Worm (Caenorhabditis elegans) whole organism, L1 larva: ENCODE results near the gene T21C9.9.

ENCODE experiments used
- C34B4.2 ChIP-seq: sonication (generic microtip); optimal IDR thresholded peaks from 2 replicates; lab custom pipeline; 2017; ENCODE audit warnings: mild to moderate bottlenecking, missing genetic modification characterization, missing compliant biosample characterization
- F16B12.6 ChIP-seq: fragments of 150-350 bp; optimal IDR thresholded peaks from 2 replicates; lab custom pipeline; 2014; ENCODE audit warnings: missing biosample characterization, missing genetic modification characterization
- Y116A8C.19 ChIP-seq: sonication (generic microtip); optimal IDR thresholded peaks from 2 replicates; lab custom pipeline; 2016; ENCODE audit warnings: missing compliant biosample characterization, missing genetic modification characterization, borderline replicate concordance
- ama-1 ChIP-seq: fragments of 150-350 bp; optimal IDR thresholded peaks from 2 replicates; lab custom pipeline; 2014
- blmp-1 ChIP-seq: fragments of 150-350 bp; optimal IDR thresholded peaks from 2 replicates; lab custom pipeline; 2014; ENCODE audit warnings: missing biosample characterization, missing genetic modification characterization
- ceh-88 ChIP-seq: fragments of 200-800 bp; sonication (Bioruptor generic); IDR thresholded peaks from 2 replicates; pipeline ENCODE4 v1.3.6; 2022; ENCODE audit warnings: missing genetic modification characterization, missing compliant biosample characterization
- ceh-90 ChIP-seq: sonication (generic microtip); optimal IDR thresholded peaks from 2 replicates; lab custom pipeline; 2016; ENCODE audit warnings: missing genetic modification characterization, missing compliant biosample characterization
- dsc-1 ChIP-seq: sonication (generic microtip); optimal IDR thresholded peaks from 2 replicates; lab custom pipeline; 2016; ENCODE audit warnings: mild to moderate bottlenecking, missing genetic modification characterization, missing compliant biosample characterization
- efl-1 ChIP-seq, 4 experiments: fragments of 150-350 bp; optimal IDR thresholded peaks in 3 of 4; peaks in 1 of 4; 1 replicate in 1 of 4; 2 replicates in 3 of 4; lab custom pipeline; 2014; ENCODE audit warnings: missing biosample characterization in 2 of 4, missing genetic modification characterization in 2 of 4, missing genetic modification reagents in 2 of 4
- egl-13 ChIP-seq: sonication (generic microtip); optimal IDR thresholded peaks from 2 replicates; lab custom pipeline; 2016; ENCODE audit warnings: missing genotype, missing genetic modification reagents, missing genetic modification characterization, missing compliant biosample characterization
- elt-2 ChIP-seq: sonication (generic microtip); optimal IDR thresholded peaks from 2 replicates; lab custom pipeline; 2016; ENCODE audit warnings: missing genetic modification characterization, mild to moderate bottlenecking, inconsistent platforms, missing compliant biosample characterization, missing genetic modification reagents
- elt-3 ChIP-seq, 6 experiments: fragments of 150-350 bp in 1 of 6; sonication (generic microtip); optimal IDR thresholded peaks; 2 replicates each; lab custom pipeline; 2017 to 2018; ENCODE audit warnings: missing biosample characterization in 6 of 6, missing genetic modification characterization in 6 of 6, inconsistent platforms in 1 of 6
- ets-5 ChIP-seq: fragments of 200-800 bp; sonication (Bioruptor generic); IDR thresholded peaks from 2 replicates; pipeline ENCODE4 v1.3.6; 2022; ENCODE audit warnings: missing genetic modification characterization, missing compliant biosample characterization
- fkh-10 ChIP-seq: sonication (generic microtip); optimal IDR thresholded peaks from 2 replicates; lab custom pipeline; 2017; ENCODE audit warnings: missing biosample characterization, missing genetic modification reagents, missing genetic modification characterization
- fkh-8 ChIP-seq: sonication (generic microtip); optimal IDR thresholded peaks from 2 replicates; lab custom pipeline; 2016; ENCODE audit warnings: mild to moderate bottlenecking, missing genetic modification characterization, missing compliant biosample characterization
- hlh-17 ChIP-seq: fragments of 200-800 bp; sonication (Bioruptor generic); optimal IDR thresholded peaks from 2 replicates; lab custom pipeline; 2018; ENCODE audit warnings: missing genetic modification characterization, mild to moderate bottlenecking, missing compliant biosample characterization, moderate library complexity, borderline replicate concordance
- isw-1 ChIP-seq: fragments of 200-800 bp; sonication (Bioruptor generic); IDR thresholded peaks from 2 replicates; pipeline ENCODE4 v1.3.6; 2022; ENCODE audit warnings: missing genetic modification characterization, missing compliant biosample characterization
- jun-1 ChIP-seq: fragments of 150-350 bp; optimal IDR thresholded peaks from 2 replicates; lab custom pipeline; 2014; ENCODE audit warnings: missing biosample characterization, missing genetic modification reagents, missing genetic modification characterization
- lin-13 ChIP-seq: fragments of 150-350 bp; optimal IDR thresholded peaks from 2 replicates; lab custom pipeline; 2014; ENCODE audit warnings: missing biosample characterization, missing genetic modification reagents, missing genetic modification characterization
- lin-35 ChIP-seq, 2 experiments: fragments of 150-350 bp; optimal IDR thresholded peaks; 2 replicates each; lab custom pipeline; 2014; ENCODE audit warnings: missing biosample characterization in 2 of 2, missing genetic modification characterization in 2 of 2, missing genetic modification reagents in 2 of 2
- lin-39 ChIP-seq: fragments of 150-350 bp; optimal IDR thresholded peaks from 2 replicates; lab custom pipeline; 2014; ENCODE audit warnings: missing biosample characterization, missing genetic modification reagents, missing genetic modification characterization
- lir-3 ChIP-seq: sonication (generic microtip); optimal IDR thresholded peaks from 2 replicates; lab custom pipeline; 2016; ENCODE audit warnings: mild to moderate bottlenecking, missing genetic modification characterization, moderate library complexity, missing compliant biosample characterization; ENCODE audit not compliant: poor library complexity
- mab-9 ChIP-seq: fragments of 200-800 bp; sonication (Bioruptor generic); IDR thresholded peaks from 2 replicates; pipeline ENCODE4 v1.3.6; 2022; ENCODE audit warnings: missing genetic modification reagents, missing genetic modification characterization, missing compliant biosample characterization
- nhr-11 ChIP-seq: fragments of 150-350 bp; optimal IDR thresholded peaks from 2 replicates; lab custom pipeline; 2014; ENCODE audit warnings: missing biosample characterization, missing genetic modification characterization
- nhr-12 ChIP-seq: sonication (generic microtip); optimal IDR thresholded peaks from 2 replicates; lab custom pipeline; 2017; ENCODE audit warnings: missing biosample characterization, missing genetic modification characterization
- nhr-237 ChIP-seq: fragments of 150-350 bp; optimal IDR thresholded peaks from 2 replicates; lab custom pipeline; 2014; ENCODE audit warnings: missing biosample characterization, missing genetic modification characterization
- nhr-28 ChIP-seq: fragments of 150-350 bp; optimal IDR thresholded peaks from 2 replicates; lab custom pipeline; 2014; ENCODE audit warnings: missing biosample characterization, missing genetic modification characterization
- nhr-71 ChIP-seq: sonication (generic microtip); optimal IDR thresholded peaks from 2 replicates; lab custom pipeline; 2016; ENCODE audit warnings: mild to moderate bottlenecking, missing genetic modification characterization, moderate library complexity, missing compliant biosample characterization
- nhr-84 ChIP-seq: sonication (generic microtip); optimal IDR thresholded peaks from 2 replicates; lab custom pipeline; 2017; ENCODE audit warnings: missing biosample characterization, missing genetic modification characterization
- nhr-85 ChIP-seq: sonication (generic microtip); peaks from one replicate; lab custom pipeline; 2016; ENCODE audit warnings: missing genetic modification characterization, inconsistent platforms, missing compliant biosample characterization
- nhr-90 ChIP-seq: sonication (generic microtip); optimal IDR thresholded peaks from 2 replicates; lab custom pipeline; 2016; ENCODE audit warnings: mild to moderate bottlenecking, missing genetic modification characterization, missing compliant biosample characterization; ENCODE audit not compliant: poor library complexity
- pag-3 ChIP-seq: sonication (generic microtip); optimal IDR thresholded peaks from 2 replicates; lab custom pipeline; 2017; ENCODE audit warnings: missing genetic modification characterization, mild to moderate bottlenecking, missing compliant biosample characterization, antibody characterized with exemption, borderline replicate concordance; ENCODE audit not compliant: insufficient read depth
- pax-3 ChIP-seq: fragments of 200-800 bp; sonication (Bioruptor generic); optimal IDR thresholded peaks from 2 replicates; lab custom pipeline; 2018; ENCODE audit warnings: mild to moderate bottlenecking, missing genetic modification characterization, moderate library complexity, missing compliant biosample characterization
- snpc-4 ChIP-seq: fragments of 150-350 bp; optimal IDR thresholded peaks from 2 replicates; lab custom pipeline; 2014; ENCODE audit warnings: missing biosample characterization, missing genetic modification characterization
- snu-23 ChIP-seq: sonication (generic microtip); optimal IDR thresholded peaks from 2 replicates; lab custom pipeline; 2016; ENCODE audit warnings: missing genetic modification characterization, missing compliant biosample characterization
- sptf-1 ChIP-seq: fragments of 150-350 bp; optimal IDR thresholded peaks from 2 replicates; lab custom pipeline; 2014; ENCODE audit warnings: missing biosample characterization, missing genetic modification characterization
- sup-37 ChIP-seq: fragments of 200-800 bp; sonication (Bioruptor generic); optimal IDR thresholded peaks from 2 replicates; lab custom pipeline; 2018; ENCODE audit warnings: mild to moderate bottlenecking, missing genetic modification characterization, missing compliant biosample characterization
- tlp-1 ChIP-seq: fragments of 150-350 bp; optimal IDR thresholded peaks from 2 replicates; lab custom pipeline; 2014; ENCODE audit warnings: missing biosample characterization, missing genetic modification characterization
- unc-62 ChIP-seq: fragments of 150-350 bp; optimal IDR thresholded peaks from 2 replicates; lab custom pipeline; 2014; ENCODE audit warnings: missing biosample characterization, missing genetic modification reagents, missing genetic modification characterization
- unc-98 ChIP-seq: fragments of 200-800 bp; sonication (Bioruptor generic); IDR thresholded peaks from 2 replicates; pipeline ENCODE4 v1.3.6; 2022; ENCODE audit warnings: missing genetic modification characterization, missing compliant biosample characterization
- zip-4 ChIP-seq: fragments of 200-800 bp; sonication (Bioruptor generic); optimal IDR thresholded peaks from 2 replicates; lab custom pipeline; 2018; ENCODE audit warnings: mild to moderate bottlenecking, missing genetic modification characterization, moderate library complexity, missing compliant biosample characterization

The T21C9.9 gene

DNA sequence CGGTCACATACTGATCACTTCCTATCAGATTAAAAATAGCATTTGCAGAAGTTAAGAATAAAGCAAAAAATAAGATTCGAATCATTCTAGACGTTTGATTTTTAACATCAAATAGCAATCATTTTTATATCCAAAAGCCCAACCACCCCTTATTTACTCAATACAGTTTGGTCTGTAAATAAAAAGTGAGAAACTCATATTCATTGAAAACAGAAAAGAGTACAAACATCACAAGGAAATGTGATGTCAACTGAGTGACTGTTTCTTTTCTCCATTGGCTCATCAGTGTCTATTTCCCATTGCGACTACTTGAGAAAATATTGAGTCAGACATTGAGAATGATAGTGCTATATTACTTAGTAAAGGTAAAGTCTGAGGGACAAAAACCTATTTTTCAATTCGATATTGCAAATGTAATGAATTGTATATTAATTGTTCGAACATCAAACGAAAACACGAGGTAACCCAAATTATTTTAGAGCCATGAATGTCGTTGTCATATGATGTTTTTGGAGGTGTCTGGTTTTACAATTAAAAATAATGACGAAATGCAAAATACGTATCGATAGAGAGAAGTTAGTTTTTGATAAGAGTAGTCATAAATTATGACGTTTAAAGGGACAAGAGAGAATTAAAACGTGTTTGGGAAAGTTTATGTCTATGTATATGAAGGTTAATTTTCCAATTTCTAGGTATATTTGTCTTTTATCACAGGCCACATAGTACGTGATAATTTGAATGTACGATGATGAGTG is 2.4 kb downstream of the T21C9.9 start, which contains the start of gene ttr-23 (continued):
- no peak for TF ChIP-seq dsc-1 (tag; lab: Kevin White, UChicago)
- TF ChIP-seq hlh-17 (GFP tag; lab: Kevin White, UChicago) = no peak
- no peak for TF ChIP-seq C34B4.2 (tag; lab: Kevin White, UChicago)

DNA sequence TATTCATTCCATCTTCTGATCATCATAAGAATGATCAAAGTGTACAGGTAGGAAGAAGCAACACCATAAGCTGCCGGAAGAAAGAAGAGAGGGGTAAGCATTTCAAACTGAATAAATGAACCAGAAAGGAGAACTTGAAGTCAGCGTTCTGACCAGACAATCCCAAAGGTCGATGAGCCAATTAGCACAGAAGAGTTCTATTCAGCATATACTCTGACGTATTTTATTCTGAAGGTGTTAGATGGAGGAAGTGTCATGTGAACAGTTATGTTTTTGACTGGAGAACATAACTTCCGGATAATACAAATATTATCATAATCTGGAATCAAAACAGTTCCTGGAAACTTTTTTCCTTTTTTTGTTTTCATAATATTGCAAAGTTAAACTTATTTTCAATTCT is 3.7 kb downstream of the T21C9.9 start, which contains the start of gene srg-32:
srg-32 (minus strand) TSS at position 101 of the 400 bp plus-strand sequence.
- TF ChIP-seq mab-9 (GFP tag; lab: Robert Waterston, UW) (no peak), lin-13 (no peak), efl-1 (optimal IDR thresholded peaks at IDR 0.05; lab: Kevin White, UChicago) (no peak), efl-1 (GFP tag; optimal IDR thresholded peaks at IDR 0.05 in 1 of 2; lab: Kevin White, UChicago) (no peak), nhr-90 (tag; lab: Kevin White, UChicago) (no peak)
- TF ChIP-seq, all 84 proteins: peak for 0

DNA sequence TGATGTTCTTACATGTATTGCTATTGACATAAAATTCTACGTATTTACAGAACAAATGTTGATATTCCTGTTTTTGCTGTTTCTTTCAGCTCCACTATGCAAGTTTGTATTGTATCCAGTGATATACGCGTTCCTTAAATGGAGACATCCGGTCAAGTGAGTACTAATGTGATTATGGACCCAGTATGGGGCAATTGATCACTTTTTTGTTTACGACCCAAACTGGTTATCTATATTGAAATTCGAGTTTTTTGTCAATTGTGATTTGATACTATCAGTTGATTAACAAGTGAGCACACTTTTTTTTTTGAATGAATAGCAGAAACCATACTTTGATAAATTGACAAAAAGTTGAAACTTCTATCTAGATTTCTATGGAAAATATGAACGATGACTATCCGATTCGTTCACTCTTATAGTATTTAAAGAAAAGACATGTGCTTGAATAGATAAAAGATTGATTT is 10.5 kb downstream of the T21C9.9 start, which contains the start of gene T21C9.6:
T21C9.6 (plus strand) TSS at position 51 of the 464 bp plus-strand sequence.
- no peak for TF ChIP-seq sup-37 (GFP tag; lab: Kevin White, UChicago)
- peak; percentile 25 for TF ChIP-seq elt-2 (tag; lab: Kevin White, UChicago)

DNA sequence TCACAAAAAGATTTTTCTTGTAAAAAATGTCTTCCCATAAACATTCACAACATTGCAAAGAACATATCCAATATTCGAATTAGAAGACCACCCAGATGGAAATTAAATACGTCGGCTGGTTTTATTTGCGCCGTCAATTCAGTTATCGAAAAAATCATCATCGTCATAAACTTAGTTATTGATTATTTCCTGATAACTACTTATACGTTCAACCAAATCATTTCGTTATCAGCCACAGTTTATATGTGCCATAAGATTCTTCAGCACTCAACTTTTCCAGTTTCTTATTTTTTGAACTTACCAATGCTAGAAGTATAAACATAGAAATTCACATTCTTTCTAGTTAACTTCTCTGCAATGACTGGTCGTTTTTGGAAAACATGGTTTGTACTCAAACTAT is 11.7 kb downstream of the T21C9.9 start:
- TF ChIP-seq lin-35 (GFP tag; optimal IDR thresholded peaks at IDR 0.05; lab: Kevin White, UChicago) (peak in 1 of 2 experiments; percentile 9), nhr-12 (tag; lab: Kevin White, UChicago) (no peak), ama-1 (lab: Kevin White, UChicago) (no peak), elt-2 (tag; lab: Kevin White, UChicago) (peak; percentile 40), tlp-1 (tag; lab: Kevin White, UChicago) (peak; percentile 56), ceh-88 (GFP tag; lab: Robert Waterston, UW) (no peak)

DNA sequence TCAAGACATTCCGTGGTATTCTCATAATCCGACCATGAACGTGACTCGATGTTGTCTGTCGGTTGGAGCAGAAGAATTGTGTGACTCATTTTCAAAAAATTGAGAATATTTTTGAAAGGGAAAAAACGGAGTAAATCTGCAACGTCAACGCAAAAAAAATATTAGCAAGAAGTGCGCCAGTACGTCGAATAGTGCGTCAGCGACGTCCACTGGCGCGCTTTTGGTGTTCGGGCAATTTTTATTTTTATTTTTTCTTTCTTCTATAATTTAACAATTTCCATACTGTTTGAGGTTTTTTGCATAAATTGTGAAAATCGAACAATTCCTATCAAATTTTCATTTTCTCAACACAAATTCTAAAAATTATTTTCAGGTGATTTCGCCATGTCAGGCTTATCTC is 13.4 kb downstream of the T21C9.9 start, which contains the start of the genes erh-1 and lpd-9:
erh-1 (minus strand) TSS at position 204 of the 400 bp plus-strand sequence.
lpd-9 (plus strand) TSS at position 368 of the 400 bp plus-strand sequence.
- TF ChIP-seq snu-23 = peak; percentile 80
- peak; percentile 72 for TF ChIP-seq isw-1
- TF ChIP-seq unc-62 (GFP tag; lab: Kevin White, UChicago) = no peak
- TF ChIP-seq Y116A8C.19 (tag; lab: Kevin White, UChicago) = no peak
- TF ChIP-seq jun-1 (tag; lab: Kevin White, UChicago) = peak; percentile 53
- TF ChIP-seq fkh-10 (GFP tag; lab: Kevin White, UChicago) = peak; percentile 17
- TF ChIP-seq lir-3 (tag; lab: Kevin White, UChicago) = peak; percentile 6
- TF ChIP-seq nhr-28 (tag; lab: Kevin White, UChicago) = no peak
- peak; percentile 87 for TF ChIP-seq nhr-85 (tag; lab: Kevin White, UChicago)
- TF ChIP-seq egl-13 (tag; lab: Kevin White, UChicago) = peak; percentile 75
- TF ChIP-seq fkh-8 (tag; lab: Kevin White, UChicago) = peak; percentile 55
- peak; percentile 53 for TF ChIP-seq pag-3 (tag; lab: Kevin White, UChicago)
- peak; percentile 67 for TF ChIP-seq blmp-1 (tag; lab: Kevin White, UChicago)
- TF ChIP-seq elt-3 (tag; optimal IDR thresholded peaks at IDR 0.05; lab: Kevin White, UChicago) = peak in 1 of 6 experiments; percentile 34
- TF ChIP-seq zip-4 = peak; percentile 59
- TF ChIP-seq elt-2 (tag; lab: Kevin White, UChicago) = peak; percentile 73
- TF ChIP-seq nhr-71 (tag; lab: Kevin White, UChicago) = peak; percentile 87
- peak; percentile 70 for TF ChIP-seq lin-39 (tag; lab: Kevin White, UChicago)
- no peak for TF ChIP-seq nhr-84 (tag; lab: Kevin White, UChicago)
- TF ChIP-seq C34B4.2 (tag; lab: Kevin White, UChicago) = no peak
- no peak for TF ChIP-seq ama-1 (lab: Kevin White, UChicago)
- TF ChIP-seq sup-37 (GFP tag; lab: Kevin White, UChicago) = peak; percentile 39
- peak; percentile 77 for TF ChIP-seq snpc-4 (tag; lab: Kevin White, UChicago)
- peak; percentile 76 for TF ChIP-seq mab-9 (GFP tag; lab: Robert Waterston, UW)
- peak; percentile 19 for TF ChIP-seq pax-3 (tag; lab: Kevin White, UChicago)
- no peak for TF ChIP-seq ets-5 (GFP tag; lab: Robert Waterston, UW)
- TF ChIP-seq nhr-237 (tag; lab: Kevin White, UChicago) = no peak
- no peak for TF ChIP-seq unc-98 (GFP tag; lab: Robert Waterston, UW)
- no peak for TF ChIP-seq ceh-90
- TF ChIP-seq F16B12.6 (tag; lab: Kevin White, UChicago) = peak; percentile 49
- no peak for TF ChIP-seq sptf-1
- peak; percentile 37 for TF ChIP-seq nhr-11 (tag; lab: Kevin White, UChicago)
